Fruit fly (Drosophila melanogaster) whole organism, embryonic: ENCODE measurements around the gene CG43999.
A peak's percentile ranks its signal among the peaks of the same experiment; 100 is the strongest.

ENCODE experiments used
- Adf1 ChIP-seq: fragments of 200-800 bp; sonication (Bioruptor generic); IDR thresholded peaks from 2 replicates; pipeline ENCODE4 v1.3.6; 2022; ENCODE audit warnings: missing biosample characterization, missing genetic modification characterization
- B-H1 ChIP-seq: fragments of 200-800 bp; sonication (Bioruptor generic); IDR thresholded peaks from 3 replicates; pipeline ENCODE4 v1.3.6; 2022; ENCODE audit warnings: missing biosample characterization, missing genetic modification characterization
- CG11456 ChIP-seq: fragments of 200-800 bp; sonication (Bioruptor generic); IDR thresholded peaks from 3 replicates; pipeline ENCODE4 v1.3.6; 2022; ENCODE audit warnings: missing biosample characterization, missing genetic modification characterization
- CG11504 ChIP-seq: fragments of 200-800 bp; sonication (Bioruptor generic); optimal IDR thresholded peaks from 3 replicates; lab custom pipeline; 2019; ENCODE audit warnings: missing biosample characterization, mild to moderate bottlenecking, missing genetic modification characterization, moderate library complexity
- CG12942 ChIP-seq: fragments of 200-800 bp; sonication (Bioruptor generic); optimal IDR thresholded peaks from 3 replicates; lab custom pipeline; 2016; ENCODE audit warnings: missing biosample characterization, missing genetic modification characterization
- CG15514 ChIP-seq: fragments of 200-800 bp; sonication (Bioruptor generic); optimal IDR thresholded peaks from 3 replicates; lab custom pipeline; 2017; ENCODE audit warnings: missing biosample characterization, missing genetic modification characterization, mild to moderate bottlenecking, moderate library complexity, missing genetic modification reagents
- CG2116 ChIP-seq: fragments of 200-800 bp; sonication (Bioruptor generic); optimal IDR thresholded peaks from 3 replicates; lab custom pipeline; 2018; ENCODE audit warnings: missing biosample characterization, mild to moderate bottlenecking, missing genetic modification characterization
- CG3407 ChIP-seq: fragments of 200-800 bp; sonication (Bioruptor generic); optimal IDR thresholded peaks from 2 replicates; lab custom pipeline; 2018; ENCODE audit warnings: missing biosample characterization, mild to moderate bottlenecking, missing genetic modification characterization
- CG34224 ChIP-seq: fragments of 200-800 bp; sonication (Bioruptor generic); IDR thresholded peaks from 3 replicates; pipeline ENCODE4 v1.3.6; 2022; ENCODE audit warnings: missing biosample characterization, missing genetic modification characterization; ENCODE audit not compliant: partially characterized antibody
- CG34376 ChIP-seq: fragments of 200-800 bp; sonication (Bioruptor generic); optimal IDR thresholded peaks from 2 replicates; lab custom pipeline; 2018; ENCODE audit warnings: missing biosample characterization, mild to moderate bottlenecking, missing genetic modification characterization
- CG43689 ChIP-seq: fragments of 200-800 bp; sonication (Bioruptor generic); IDR thresholded peaks from 2 replicates; pipeline ENCODE4 v1.3.6; 2022; ENCODE audit warnings: missing biosample characterization, missing genetic modification characterization
- CG6854 ChIP-seq: fragments of 200-800 bp; sonication (Bioruptor generic); optimal IDR thresholded peaks from 3 replicates; lab custom pipeline; 2017; ENCODE audit warnings: missing biosample characterization, mild to moderate bottlenecking, missing genetic modification characterization
- CG9797 ChIP-seq: fragments of 200-800 bp; sonication (Bioruptor generic); optimal IDR thresholded peaks from 3 replicates; lab custom pipeline; 2018; ENCODE audit warnings: missing biosample characterization, mild to moderate bottlenecking, missing genetic modification characterization
- Dad ChIP-seq: fragments of 200-800 bp; sonication (Bioruptor generic); optimal IDR thresholded peaks from 3 replicates; lab custom pipeline; 2016; ENCODE audit warnings: missing biosample characterization, missing genetic modification characterization
- Eip74EF ChIP-seq, 2 experiments: fragments of 200-800 bp in 1 of 2; fragments of >200 bp in 1 of 2; sonication (Bioruptor generic) in 1 of 2; optimal IDR thresholded peaks; 2 replicates each; lab custom pipeline; 2017 to 2019; ENCODE audit warnings: missing biosample characterization in 2 of 2, missing genetic modification characterization in 2 of 2, mild to moderate bottlenecking in 1 of 2, moderate library complexity in 1 of 2
- Fer1 ChIP-seq: fragments of 200-800 bp; sonication (Bioruptor generic); optimal IDR thresholded peaks from 2 replicates; lab custom pipeline; 2017; ENCODE audit warnings: missing biosample characterization, mild to moderate bottlenecking, missing genetic modification characterization
- NC2β ChIP-seq: fragments of 200-800 bp; sonication (Bioruptor generic); optimal IDR thresholded peaks from 2 replicates; lab custom pipeline; 2016; ENCODE audit warnings: missing biosample characterization, missing genetic modification characterization
- Tbp ChIP-seq: fragments of >200 bp; optimal IDR thresholded peaks from 2 replicates; lab custom pipeline; 2018; ENCODE audit warnings: missing biosample characterization, missing genetic modification characterization
- bcd ChIP-seq: fragments of 200-800 bp; sonication (Bioruptor generic); optimal IDR thresholded peaks from 2 replicates; lab custom pipeline; 2017; ENCODE audit warnings: missing biosample characterization, mild to moderate bottlenecking, missing genetic modification characterization
- caup ChIP-seq: fragments of 200-800 bp; sonication (Bioruptor generic); optimal IDR thresholded peaks from 3 replicates; lab custom pipeline; 2017; ENCODE audit warnings: missing biosample characterization, mild to moderate bottlenecking, missing genetic modification characterization, moderate library complexity; ENCODE audit not compliant: severe bottlenecking
- chm ChIP-seq: fragments of 200-800 bp; sonication (Bioruptor generic); IDR thresholded peaks from 2 replicates; pipeline ENCODE4 v1.3.6; 2022; ENCODE audit warnings: missing biosample characterization, missing genetic modification characterization
- dan ChIP-seq: fragments of 200-800 bp; sonication (Bioruptor generic); IDR thresholded peaks from 2 replicates; pipeline ENCODE4 v1.3.6; 2022; ENCODE audit warnings: missing biosample characterization, missing genetic modification characterization
- fru ChIP-seq: fragments of >200 bp; optimal IDR thresholded peaks from 2 replicates; lab custom pipeline; 2017
- ftz-f1 ChIP-seq: fragments of 200-800 bp; sonication (Bioruptor generic); optimal IDR thresholded peaks from 2 replicates; lab custom pipeline; 2016; ENCODE audit warnings: missing biosample characterization, missing genetic modification characterization
- gcm2 ChIP-seq: fragments of 200-800 bp; sonication (Bioruptor generic); optimal IDR thresholded peaks from 2 replicates; lab custom pipeline; 2016; ENCODE audit warnings: missing biosample characterization, missing genetic modification characterization
- hb ChIP-seq: fragments of 200-800 bp; sonication (Bioruptor generic); IDR thresholded peaks from 3 replicates; pipeline ENCODE4 v1.3.6; 2022; ENCODE audit warnings: missing biosample characterization, missing genetic modification characterization; ENCODE audit not compliant: partially characterized antibody
- ken ChIP-seq: fragments of 200-800 bp; sonication (Bioruptor generic); IDR thresholded peaks from 3 replicates; pipeline ENCODE4 v1.3.6; 2022; ENCODE audit warnings: missing biosample characterization, missing genetic modification characterization
- lab ChIP-seq: fragments of 200-800 bp; sonication (Bioruptor generic); optimal IDR thresholded peaks from 3 replicates; lab custom pipeline; 2017; ENCODE audit warnings: missing biosample characterization, missing genetic modification characterization, mild to moderate bottlenecking, moderate library complexity, missing genetic modification reagents
- lbe ChIP-seq: fragments of 200-800 bp; sonication (Bioruptor generic); optimal IDR thresholded peaks from 2 replicates; lab custom pipeline; 2016; ENCODE audit warnings: missing biosample characterization, mild to moderate bottlenecking, missing genetic modification characterization
- lmd ChIP-seq: fragments of 200-800 bp; sonication (Bioruptor generic); IDR thresholded peaks from 2 replicates; pipeline ENCODE4 v1.3.6; 2022; ENCODE audit warnings: missing biosample characterization, missing genetic modification characterization
- maf-S ChIP-seq: fragments of 200-800 bp; sonication (Bioruptor generic); optimal IDR thresholded peaks from 2 replicates; lab custom pipeline; 2016; ENCODE audit warnings: missing biosample characterization, missing genetic modification characterization
- mam ChIP-seq: fragments of 200-800 bp; sonication (Bioruptor generic); optimal IDR thresholded peaks from 3 replicates; lab custom pipeline; 2016; ENCODE audit warnings: missing biosample characterization, missing genetic modification characterization
- nau ChIP-seq: fragments of 200-800 bp; sonication (Bioruptor generic); optimal IDR thresholded peaks from 3 replicates; lab custom pipeline; 2017; ENCODE audit warnings: missing biosample characterization, mild to moderate bottlenecking, missing genetic modification characterization, missing genetic modification reagents
- nerfin-2 ChIP-seq: fragments of 200-800 bp; sonication (Bioruptor generic); IDR thresholded peaks from 2 replicates; pipeline ENCODE4 v1.3.6; 2022; ENCODE audit warnings: missing biosample characterization, missing genetic modification characterization; ENCODE audit not compliant: partially characterized antibody
- nom ChIP-seq: fragments of 200-800 bp; sonication (Bioruptor generic); optimal IDR thresholded peaks from 2 replicates; lab custom pipeline; 2017; ENCODE audit warnings: missing biosample characterization, missing genetic modification characterization, mild to moderate bottlenecking, moderate library complexity, missing genetic modification reagents
- pan ChIP-seq, 4 experiments: fragments of >200 bp in 3 of 4; fragments of 200-800 bp in 1 of 4; sonication (Bioruptor generic) in 1 of 4; optimal IDR thresholded peaks in 3 of 4; IDR thresholded peaks in 1 of 4; 2 replicates each; pipeline versions ENCODE4 v1.3.6 to Lab custom; 2017 to 2022; ENCODE audit warnings: missing biosample characterization in 2 of 4, missing genetic modification characterization in 2 of 4, mixed read lengths in 1 of 4
- pb ChIP-seq: fragments of 200-800 bp; sonication (Bioruptor generic); optimal IDR thresholded peaks from 3 replicates; lab custom pipeline; 2016; ENCODE audit warnings: missing biosample characterization, missing genetic modification characterization
- phol ChIP-seq: fragments of 200-800 bp; sonication (Bioruptor generic); optimal IDR thresholded peaks from 3 replicates; lab custom pipeline; 2018; ENCODE audit warnings: missing biosample characterization, mild to moderate bottlenecking, missing genetic modification characterization, moderate library complexity
- row ChIP-seq: fragments of 200-800 bp; sonication (Bioruptor generic); IDR thresholded peaks from 3 replicates; pipeline ENCODE4 v1.3.6; 2022; ENCODE audit warnings: missing biosample characterization, missing genetic modification characterization
- sc ChIP-seq, 3 experiments: fragments of >200 bp in 2 of 3; fragments of 200-800 bp in 1 of 3; sonication (Bioruptor generic) in 1 of 3; optimal IDR thresholded peaks; 2 replicates in 2 of 3; 3 replicates in 1 of 3; lab custom pipeline; 2017; ENCODE audit warnings: mild to moderate bottlenecking in 1 of 3, missing biosample characterization in 1 of 3, missing genetic modification characterization in 1 of 3, missing genetic modification reagents in 1 of 3
- shn ChIP-seq: fragments of 200-800 bp; sonication (Bioruptor generic); optimal IDR thresholded peaks from 3 replicates; lab custom pipeline; 2016; ENCODE audit warnings: missing biosample characterization, missing genetic modification characterization
- tap ChIP-seq: fragments of 200-800 bp; optimal IDR thresholded peaks from 3 replicates; lab custom pipeline; 2019; ENCODE audit warnings: missing biosample characterization, mild to moderate bottlenecking, missing genetic modification characterization, moderate library complexity
- tin ChIP-seq: fragments of 200-800 bp; sonication (Bioruptor generic); optimal IDR thresholded peaks from 3 replicates; lab custom pipeline; 2016; ENCODE audit warnings: missing biosample characterization, missing genetic modification characterization
- unpg ChIP-seq: fragments of 200-800 bp; sonication (Bioruptor generic); optimal IDR thresholded peaks from 3 replicates; lab custom pipeline; 2018; ENCODE audit warnings: missing biosample characterization, mild to moderate bottlenecking, missing genetic modification characterization, moderate library complexity
- usp ChIP-seq: fragments of >200 bp; optimal IDR thresholded peaks from 2 replicates; lab custom pipeline; 2017; ENCODE audit warnings: missing biosample characterization, missing genetic modification characterization
- yki ChIP-seq: fragments of >200 bp; optimal IDR thresholded peaks from 3 replicates; lab custom pipeline; 2018
- zen2 ChIP-seq: fragments of 200-800 bp; sonication (Bioruptor generic); IDR thresholded peaks from 3 replicates; pipeline ENCODE4 v1.3.6; 2022; ENCODE audit warnings: missing biosample characterization, missing genetic modification characterization; ENCODE audit not compliant: partially characterized antibody

CG43999 gene

dm6 chr3R:23933684-23934575 is 5.1 kb upstream of the CG43999 start, which contains the start of gene CG5854 (continued):
- peak; percentile 95 for TF ChIP-seq nom (GFP tag; lab: Kevin White, UChicago)
- peak; percentile 89 for TF ChIP-seq chm (GFP tag; lab: Robert Waterston, UW)
- TF ChIP-seq tin, result peak; percentile 77
- TF ChIP-seq ken (GFP tag; lab: Robert Waterston, UW), result peak; percentile 85
- TF ChIP-seq Dad (GFP tag; lab: Kevin White, UChicago), result peak; percentile 55
- TF ChIP-seq bcd (GFP tag; lab: Kevin White, UChicago), result peak; percentile 59
- TF ChIP-seq B-H1 (GFP tag; lab: Robert Waterston, UW), result peak; percentile 45; the same call in 2 of the 3 replicates
- peak; percentile 75 for TF ChIP-seq CG9797 (GFP tag; lab: Kevin White, UChicago)
- no peak for TF ChIP-seq ftz-f1 (GFP tag; lab: Kevin White, UChicago)
- TF ChIP-seq CG2116 (GFP tag; lab: Kevin White, UChicago), result peak; percentile 21
- no peak for TF ChIP-seq hb (GFP tag; lab: Robert Waterston, UW)
- peak; percentile 70 for TF ChIP-seq caup (GFP tag; lab: Kevin White, UChicago)
- TF ChIP-seq zen2 (GFP tag; lab: Robert Waterston, UW), result no peak
- no peak for TF ChIP-seq usp
- peak; percentile 92 for TF ChIP-seq lbe (GFP tag; lab: Kevin White, UChicago)
- TF ChIP-seq nau (GFP tag; lab: Kevin White, UChicago), result peak; percentile 57
- TF ChIP-seq lmd (GFP tag; lab: Robert Waterston, UW), result peak; percentile 59
- TF ChIP-seq CG15514 (GFP tag; lab: Kevin White, UChicago), result peak; percentile 68
- TF ChIP-seq Eip74EF (GFP tag; optimal IDR thresholded peaks at IDR 0.05; lab: Kevin White, UChicago), result peak in 1 of 2 experiments; percentile 53
- TF ChIP-seq phol (tag; lab: Kevin White, UChicago), result peak; percentile 72
- peak; percentile 50; the same call in 2 of the 3 replicates for TF ChIP-seq row (GFP tag; lab: Robert Waterston, UW)
- TF ChIP-seq pb (GFP tag; lab: Kevin White, UChicago), result peak; percentile 68
- TF ChIP-seq fru, result no peak
- TF ChIP-seq sc (optimal IDR thresholded peaks at IDR 0.05; lab: Kevin White, UChicago), result no peak
- peak; percentile 62 for TF ChIP-seq sc (GFP tag; optimal IDR thresholded peaks at IDR 0.05; lab: Kevin White, UChicago)
- no peak for TF ChIP-seq dan (GFP tag; lab: Robert Waterston, UW)
- TF ChIP-seq mam (GFP tag; lab: Kevin White, UChicago), result peak; percentile 59
- TF ChIP-seq pan (optimal IDR thresholded peaks at IDR 0.05; lab: Kevin White, UChicago), result no peak
- TF ChIP-seq pan (GFP tag; optimal IDR thresholded peaks at IDR 0.05 in 1 of 2, IDR thresholded peaks at IDR 0.05 in 1 of 2), result peak in 1 of 2 experiments; percentile 83
- no peak; the same call in 1 of the 2 replicates for TF ChIP-seq Adf1
- TF ChIP-seq CG11504, result peak; percentile 82
- TF ChIP-seq CG3407 (GFP tag; lab: Kevin White, UChicago), result peak; percentile 74
- TF ChIP-seq lab (GFP tag; lab: Kevin White, UChicago), result peak; percentile 89
- peak; percentile 53 for TF ChIP-seq CG6854
- TF ChIP-seq unpg (GFP tag; lab: Kevin White, UChicago), result peak; percentile 87
- TF ChIP-seq NC2β (GFP tag; lab: Kevin White, UChicago), result peak; percentile 75
- no peak for TF ChIP-seq Tbp
- peak; percentile 50 for TF ChIP-seq CG12942
- peak; percentile 29 for TF ChIP-seq gcm2 (GFP tag; lab: Kevin White, UChicago)
- peak; percentile 42 for TF ChIP-seq maf-S (GFP tag; lab: Kevin White, UChicago)
- peak; percentile 55; the same call in 1 of the 2 replicates for TF ChIP-seq CG43689 (GFP tag; lab: Robert Waterston, UW)
- TF ChIP-seq Fer1, result peak; percentile 64
- TF ChIP-seq CG34224 (GFP tag; lab: Robert Waterston, UW), result no peak
- TF ChIP-seq shn (GFP tag; lab: Kevin White, UChicago), result peak; percentile 38
- TF ChIP-seq tap (tag; lab: Kevin White, UChicago), result peak; percentile 68
- TF ChIP-seq yki (lab: Kevin White, UChicago), result no peak
- peak; percentile 77 for TF ChIP-seq CG11456 (GFP tag; lab: Robert Waterston, UW)
- no peak for TF ChIP-seq nerfin-2
- peak; percentile 64 for TF ChIP-seq CG34376 (GFP tag; lab: Kevin White, UChicago)
